Worm (Caenorhabditis elegans) whole organism, young adult: Measurements from ENCODE around the gene syf-3.

ENCODE experiments used
- T07F8.4 ChIP-seq: sonication (generic microtip); optimal IDR thresholded peaks from 2 replicates; lab custom pipeline; 2016; ENCODE audit warnings: mild to moderate bottlenecking, missing genetic modification characterization, moderate library complexity, missing compliant biosample characterization
- akir-1 ChIP-seq: fragments of 200-800 bp; sonication (Bioruptor generic); optimal IDR thresholded peaks from 2 replicates; lab custom pipeline; 2018; ENCODE audit warnings: mild to moderate bottlenecking, missing genetic modification characterization, moderate library complexity, missing compliant biosample characterization
- ama-1 ChIP-seq, 3 experiments: fragments of 150-350 bp in 1 of 3; sonication (generic microtip) in 2 of 3; optimal IDR thresholded peaks; 2 replicates each; lab custom pipeline; 2014 to 2018; ENCODE audit warnings: missing biosample characterization in 2 of 3, missing genetic modification characterization in 2 of 3, missing genetic modification reagents in 2 of 3
- bed-2 ChIP-seq: fragments of 200-800 bp; sonication (Bioruptor generic); IDR thresholded peaks from 2 replicates; pipeline ENCODE4 v1.3.6; 2022; ENCODE audit warnings: missing genetic modification reagents, missing genetic modification characterization, missing compliant biosample characterization
- ets-4 ChIP-seq: fragments of 200-800 bp; sonication (Bioruptor generic); optimal IDR thresholded peaks from 2 replicates; lab custom pipeline; 2018; ENCODE audit warnings: mild to moderate bottlenecking, missing genetic modification characterization, missing compliant biosample characterization
- gei-17 ChIP-seq: fragments of 200-800 bp; sonication (Bioruptor generic); optimal IDR thresholded peaks from 2 replicates; lab custom pipeline; 2018; ENCODE audit warnings: mild to moderate bottlenecking, missing genetic modification characterization, missing compliant biosample characterization
- him-1 ChIP-seq: sonication (generic microtip); optimal IDR thresholded peaks from 2 replicates; lab custom pipeline; 2016; ENCODE audit warnings: missing genotype, missing genetic modification reagents, missing genetic modification characterization, missing compliant biosample characterization
- mes-4 ChIP-seq: sonication (generic microtip); optimal IDR thresholded peaks from 2 replicates; lab custom pipeline; 2016; ENCODE audit warnings: missing genotype, missing genetic modification characterization, missing compliant biosample characterization
- sea-2 ChIP-seq: fragments of 200-800 bp; sonication (Bioruptor generic); IDR thresholded peaks from 2 replicates; pipeline ENCODE4 v1.3.6; 2022; ENCODE audit warnings: missing genetic modification characterization, missing compliant biosample characterization

ce11 chrV:5928006-5928405, 11.8 kb upstream of the syf-3 start:
- TF ChIP-seq T07F8.4 (tag; lab: Kevin White, UChicago) (no peak), bed-2 (GFP tag; lab: Robert Waterston, UW) (no peak), him-1 (no peak), ets-4 (GFP tag; lab: Kevin White, UChicago) (no peak), mes-4 (tag; lab: Kevin White, UChicago) (no peak), ama-1 (optimal IDR thresholded peaks at IDR 0.05; lab: Kevin White, UChicago) (no peak), ama-1 (GFP tag; optimal IDR thresholded peaks at IDR 0.05; lab: Kevin White, UChicago) (no peak), gei-17 (GFP tag; lab: Kevin White, UChicago) (no peak), sea-2 (GFP tag; lab: Robert Waterston, UW) (no peak), akir-1 (GFP tag; lab: Kevin White, UChicago) (no peak)
